Worm (Caenorhabditis elegans) whole organism, L4/young adult: ENCODE data around the gene T13G4.7.

Experiments used
- W03F9.2 ChIP-seq: fragments of 150-350 bp; optimal IDR thresholded peaks from 2 replicates; lab custom pipeline; 2014; ENCODE audit warnings: missing biosample characterization, missing genetic modification characterization
- dao-5 ChIP-seq: sonication (generic microtip); optimal IDR thresholded peaks from 2 replicates; lab custom pipeline; 2016; ENCODE audit warnings: missing genotype, missing genetic modification characterization, moderate library complexity, missing compliant biosample characterization
- him-1 ChIP-seq: sonication (generic microtip); optimal IDR thresholded peaks from 2 replicates; lab custom pipeline; 2016; ENCODE audit warnings: missing genotype, missing genetic modification reagents, missing genetic modification characterization, missing compliant biosample characterization

T13G4.7 gene

DNA sequence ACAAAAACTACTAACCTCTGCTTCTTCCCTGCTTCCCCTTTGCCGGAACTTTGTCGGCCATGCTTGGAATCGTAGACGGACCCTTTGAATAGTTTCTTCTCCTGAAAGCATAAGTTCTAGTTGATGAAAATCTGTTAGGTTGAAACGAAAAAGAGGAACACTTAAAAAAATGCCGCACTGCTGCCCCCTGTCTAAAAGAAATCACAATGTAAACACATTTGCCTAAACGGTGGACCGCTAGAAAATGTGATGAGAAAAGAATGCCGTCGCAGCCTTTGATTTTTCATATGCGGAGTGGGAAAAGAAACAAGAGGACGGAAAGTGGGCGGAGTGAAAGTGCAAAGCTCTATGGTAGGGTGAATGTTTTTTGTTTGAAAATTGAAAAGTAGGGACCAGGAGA, at the start of gene T13G4.7:
Gene T13G4.7, minus strand, starts transcription at position 101 of the 400 bp plus-strand sequence.
- TF ChIP-seq dao-5 (tag; lab: Kevin White, UChicago) (no peak), W03F9.2 (tag; lab: Kevin White, UChicago) (no peak), him-1 (tag; lab: Kevin White, UChicago) (no peak)

DNA sequence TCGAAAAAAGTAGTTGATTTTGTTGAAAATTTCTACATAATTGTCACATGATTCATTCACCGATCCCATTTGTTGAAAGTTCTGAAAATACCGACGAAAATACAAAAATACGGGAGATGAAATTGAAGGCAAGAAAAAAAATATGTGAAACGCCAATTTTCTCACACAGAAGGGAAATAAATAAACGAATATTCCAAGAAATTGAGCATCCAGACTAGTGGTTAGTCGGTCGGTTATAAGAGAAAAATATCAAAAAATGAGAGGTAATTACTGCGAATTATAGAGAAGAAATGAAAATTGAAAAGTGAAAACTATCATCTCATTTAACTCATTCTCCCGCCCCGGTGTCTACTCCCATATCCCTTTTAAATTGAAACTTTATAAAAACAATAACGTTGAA, 49.6 kb upstream of the T13G4.7 start, which contains the start of gene npr-11:
Gene npr-11, minus strand, starts transcription at position 101 of the 400 bp plus-strand sequence.
- TF ChIP-seq W03F9.2 (tag; lab: Kevin White, UChicago), result no peak
- TF ChIP-seq dao-5 (tag; lab: Kevin White, UChicago), result no peak
- TF ChIP-seq him-1 (tag; lab: Kevin White, UChicago), result no peak

DNA sequence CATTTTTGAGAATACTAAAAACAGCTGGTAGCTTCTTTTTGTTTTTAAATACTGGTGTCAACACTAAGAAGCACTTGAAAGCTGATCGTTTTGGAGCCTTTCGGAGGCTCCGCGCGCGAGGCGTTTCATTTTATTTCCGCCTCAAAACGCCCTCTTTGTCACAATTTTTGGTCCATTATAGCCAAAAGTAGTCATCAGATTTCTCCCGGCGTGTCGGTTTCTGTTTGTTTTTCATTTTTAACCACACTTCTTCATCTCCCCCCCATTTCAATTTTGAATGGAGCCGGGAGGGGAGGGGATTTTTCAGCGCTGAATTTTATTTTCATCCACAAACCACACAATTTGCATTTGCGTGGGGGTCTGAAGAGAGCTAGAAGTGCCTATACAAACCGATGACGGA, 43.8 kb upstream of the T13G4.7 start, which contains the start of gene C25G6.4:
Gene C25G6.4, minus strand, starts transcription at position 101 of the 400 bp plus-strand sequence.
- TF ChIP-seq him-1 (tag; lab: Kevin White, UChicago) (no peak), dao-5 (tag; lab: Kevin White, UChicago) (no peak), W03F9.2 (tag; lab: Kevin White, UChicago) (no peak)

DNA sequence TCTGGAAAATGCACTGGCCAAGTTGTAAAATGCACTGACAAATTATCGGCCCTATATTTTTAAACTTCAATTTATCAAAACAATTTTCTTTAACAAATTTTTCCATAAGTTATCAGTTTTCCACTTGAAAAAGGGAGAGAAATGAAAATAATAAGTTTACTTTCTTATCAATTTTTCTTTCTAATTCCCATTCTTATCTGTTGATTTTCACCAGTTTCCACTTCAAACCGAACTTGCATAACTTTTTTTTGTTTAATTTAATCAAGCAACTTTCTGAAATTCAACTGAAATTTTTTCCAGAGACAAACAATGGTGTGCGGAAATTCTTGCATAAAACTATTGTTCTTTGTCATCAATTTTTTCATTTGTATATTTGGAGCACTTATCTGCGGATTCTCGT, 39.8 kb upstream of the T13G4.7 start, which contains the start of gene tsp-9:
Gene tsp-9, plus strand, starts transcription at position 301 of the 400 bp plus-strand sequence.
- TF ChIP-seq him-1 (tag; lab: Kevin White, UChicago) (no peak), W03F9.2 (tag; lab: Kevin White, UChicago) (no peak), dao-5 (tag; lab: Kevin White, UChicago) (no peak)

DNA sequence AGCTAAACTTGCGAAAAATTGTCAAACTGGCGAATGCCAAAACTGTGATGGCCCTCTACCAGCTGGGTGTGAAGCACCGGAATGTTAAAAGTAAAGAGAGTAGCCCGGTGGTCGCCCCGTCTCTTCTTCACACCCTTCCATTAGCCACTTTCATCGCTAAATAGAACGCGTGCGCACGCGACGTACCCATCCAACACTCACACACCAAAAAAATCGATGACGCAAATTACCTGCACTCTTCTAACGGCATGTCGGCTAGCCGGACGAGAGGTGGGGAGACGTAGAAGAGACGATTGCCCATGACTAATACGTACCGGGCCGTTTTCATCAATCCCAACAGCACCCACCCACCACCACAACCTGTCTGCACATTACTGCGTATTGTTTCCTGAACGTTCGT, 38.3 kb upstream of the T13G4.7 start:
- no peak for TF ChIP-seq dao-5 (tag; lab: Kevin White, UChicago)
- TF ChIP-seq W03F9.2 (tag; lab: Kevin White, UChicago), result no peak
- no peak for TF ChIP-seq him-1 (tag; lab: Kevin White, UChicago)

DNA sequence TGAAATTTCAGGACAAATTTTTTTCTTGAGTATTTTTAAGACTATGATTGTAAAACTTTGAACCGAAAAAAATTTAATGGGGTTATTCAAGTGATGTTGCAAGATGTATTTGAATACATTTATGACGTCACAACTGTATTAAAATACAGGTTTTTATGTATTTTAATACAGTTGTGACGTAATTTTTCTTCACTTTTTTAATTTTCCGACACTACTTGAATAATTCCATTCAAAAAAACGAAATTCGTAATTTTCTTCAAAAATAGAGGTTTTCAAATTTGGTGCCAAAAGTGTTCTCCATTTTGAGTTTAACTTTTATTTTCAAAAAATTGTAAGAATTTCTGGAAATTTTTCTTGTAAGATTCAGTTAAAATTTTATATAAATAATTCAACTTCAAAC, 36.8 kb upstream of the T13G4.7 start:
- TF ChIP-seq dao-5 (tag; lab: Kevin White, UChicago), result no peak
- no peak for TF ChIP-seq W03F9.2 (tag; lab: Kevin White, UChicago)
- TF ChIP-seq him-1 (tag; lab: Kevin White, UChicago), result no peak

DNA sequence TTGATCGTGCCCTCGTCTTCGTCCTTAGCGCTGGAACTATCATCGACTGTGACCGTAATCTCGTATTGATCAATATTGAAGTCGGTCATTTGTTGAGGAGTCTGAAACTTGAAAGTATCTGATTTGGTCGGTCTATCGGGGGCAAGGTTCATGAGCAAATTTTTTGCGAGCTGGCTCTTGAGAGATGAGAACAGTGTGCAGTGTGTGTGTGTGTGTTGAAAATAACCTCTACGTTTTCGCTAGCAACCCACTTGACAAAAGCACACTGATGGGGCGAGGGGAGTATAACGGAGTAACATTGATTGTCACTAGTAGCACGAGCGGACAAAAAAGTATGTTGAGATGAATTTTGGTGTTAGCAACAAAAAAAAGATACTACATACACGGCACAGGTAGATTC, 32.9 kb upstream of the T13G4.7 start, which contains the start of gene C25G6.3:
Gene C25G6.3, minus strand, starts transcription at position 101 of the 400 bp plus-strand sequence.
- TF ChIP-seq dao-5 (tag; lab: Kevin White, UChicago) (no peak), W03F9.2 (tag; lab: Kevin White, UChicago) (no peak), him-1 (tag; lab: Kevin White, UChicago) (no peak)

DNA sequence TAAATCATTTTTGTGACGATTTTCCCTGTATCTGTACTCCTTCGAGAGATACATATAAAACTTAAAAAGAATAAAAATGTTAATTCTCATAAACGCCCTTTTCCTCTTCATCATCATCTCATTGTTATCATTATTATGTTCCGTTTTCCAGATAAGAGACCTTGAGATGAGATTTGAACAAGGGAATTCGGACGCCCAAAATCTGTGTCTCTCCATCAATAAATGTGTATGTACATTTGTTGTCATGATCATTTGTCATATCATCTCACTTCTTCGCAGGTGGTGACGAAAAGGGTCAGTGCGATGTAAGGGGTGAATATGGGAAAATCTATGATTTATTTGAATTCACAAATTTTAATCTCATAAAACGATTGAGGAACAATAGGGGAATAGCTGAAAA, 26.1 kb upstream of the T13G4.7 start:
- TF ChIP-seq dao-5 (tag; lab: Kevin White, UChicago) (no peak), W03F9.2 (tag; lab: Kevin White, UChicago) (no peak), him-1 (tag; lab: Kevin White, UChicago) (no peak)

DNA sequence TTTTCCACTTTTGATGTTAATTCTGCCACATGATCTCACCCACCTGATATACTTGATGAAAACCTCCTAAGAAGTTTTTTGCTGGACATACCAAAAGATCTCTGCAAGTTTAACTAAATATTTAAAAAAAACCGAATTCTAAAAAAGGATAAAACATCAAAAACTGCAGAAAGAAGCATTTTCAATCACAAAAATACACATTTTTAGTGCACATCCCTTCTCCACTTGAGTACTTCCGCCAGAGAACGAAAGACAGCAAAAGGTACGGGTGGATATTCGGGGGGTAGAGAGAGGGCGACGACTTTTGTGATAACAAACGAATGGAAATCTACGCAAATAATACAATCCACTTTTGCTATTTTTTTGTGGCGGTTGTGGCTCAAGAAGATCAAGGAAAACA, 24.7 kb upstream of the T13G4.7 start, which contains the start of gene C46H3.2:
Gene C46H3.2, minus strand, starts transcription at position 101 of the 400 bp plus-strand sequence.
- TF ChIP-seq him-1 (tag; lab: Kevin White, UChicago) (no peak), W03F9.2 (tag; lab: Kevin White, UChicago) (no peak), dao-5 (tag; lab: Kevin White, UChicago) (no peak)

DNA sequence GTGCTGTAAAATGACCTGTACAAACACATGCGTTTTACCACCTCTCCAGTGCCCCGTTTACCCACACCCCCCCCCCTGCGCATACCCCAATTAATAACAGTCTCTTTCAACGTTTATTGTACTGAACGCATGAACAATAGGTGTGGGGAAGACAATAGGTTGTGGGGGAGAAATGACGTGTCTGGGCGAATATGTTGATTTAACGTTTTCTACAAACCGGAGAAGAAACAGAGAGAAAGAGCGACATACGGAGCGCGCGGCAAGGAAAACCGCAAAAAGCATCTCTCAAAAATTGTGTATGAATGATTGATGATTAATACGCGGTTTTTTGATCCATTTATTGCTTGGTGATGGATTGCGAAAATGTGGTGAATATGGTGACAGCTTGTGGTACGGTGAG, 17.9 kb upstream of the T13G4.7 start:
- TF ChIP-seq W03F9.2 (tag; lab: Kevin White, UChicago) (no peak), him-1 (tag; lab: Kevin White, UChicago) (no peak), dao-5 (tag; lab: Kevin White, UChicago) (no peak)

DNA sequence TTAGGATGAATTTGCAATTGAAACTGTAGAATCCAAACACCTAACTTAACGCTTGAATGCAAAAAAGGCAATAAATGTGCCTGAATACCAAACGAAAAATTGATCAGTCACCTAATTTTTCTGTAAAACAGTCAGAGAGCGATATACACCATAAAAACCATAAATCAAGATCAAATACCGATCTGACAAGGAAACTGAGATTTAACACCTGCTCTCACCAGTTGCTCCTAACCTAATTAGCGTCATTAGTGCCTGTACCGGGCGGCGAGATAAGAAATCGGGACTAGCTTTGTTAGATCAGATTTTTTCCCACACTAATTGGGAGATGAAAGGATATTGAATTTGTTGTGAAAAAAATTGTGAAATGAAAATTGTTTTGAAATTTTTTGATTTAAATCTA, 17.2 kb upstream of the T13G4.7 start:
- no peak for TF ChIP-seq W03F9.2 (tag; lab: Kevin White, UChicago)

DNA sequence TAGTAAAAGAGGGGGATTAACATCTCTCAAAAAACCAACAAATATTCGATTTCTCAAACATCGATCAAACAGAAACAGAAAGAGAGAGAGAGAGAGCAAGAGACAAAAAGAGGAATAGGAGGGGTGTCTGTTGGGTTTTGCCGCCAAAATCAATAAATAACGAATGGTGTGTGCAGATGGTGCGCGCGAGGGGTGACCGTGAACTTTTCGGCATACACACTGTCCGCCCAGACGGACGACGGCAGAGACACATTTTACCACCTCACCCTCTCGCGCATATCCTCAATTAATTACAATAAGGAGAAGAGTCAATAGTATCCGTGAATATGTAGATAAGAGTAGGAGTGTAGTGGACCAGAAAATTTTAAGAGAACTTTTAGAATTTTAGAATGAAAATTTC, 16.5 kb upstream of the T13G4.7 start:
- TF ChIP-seq him-1 (tag; lab: Kevin White, UChicago) (no peak), dao-5 (tag; lab: Kevin White, UChicago) (no peak), W03F9.2 (tag; lab: Kevin White, UChicago) (no peak)

DNA sequence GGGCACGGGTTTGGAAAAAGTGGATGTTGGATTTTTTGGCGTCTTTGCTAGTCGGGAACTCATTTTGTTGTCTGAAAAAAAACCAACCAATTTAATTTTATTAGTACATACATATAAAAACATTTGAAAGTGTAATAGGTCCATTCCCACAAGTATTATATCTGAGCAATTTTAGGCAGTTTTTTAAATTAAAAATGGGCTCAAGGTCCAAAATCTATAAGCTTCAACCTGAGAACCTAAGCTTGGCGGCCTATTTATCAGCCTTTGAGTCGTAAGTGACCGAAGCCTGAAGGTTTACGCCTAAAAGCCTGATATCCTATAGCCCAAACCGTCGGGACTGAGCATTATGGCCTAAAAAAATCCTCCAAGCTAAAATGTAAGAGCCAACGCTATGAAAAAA, 12.5 kb upstream of the T13G4.7 start:
- TF ChIP-seq dao-5 (tag; lab: Kevin White, UChicago), result no peak
- no peak for TF ChIP-seq him-1 (tag; lab: Kevin White, UChicago)
- TF ChIP-seq W03F9.2 (tag; lab: Kevin White, UChicago), result no peak

DNA sequence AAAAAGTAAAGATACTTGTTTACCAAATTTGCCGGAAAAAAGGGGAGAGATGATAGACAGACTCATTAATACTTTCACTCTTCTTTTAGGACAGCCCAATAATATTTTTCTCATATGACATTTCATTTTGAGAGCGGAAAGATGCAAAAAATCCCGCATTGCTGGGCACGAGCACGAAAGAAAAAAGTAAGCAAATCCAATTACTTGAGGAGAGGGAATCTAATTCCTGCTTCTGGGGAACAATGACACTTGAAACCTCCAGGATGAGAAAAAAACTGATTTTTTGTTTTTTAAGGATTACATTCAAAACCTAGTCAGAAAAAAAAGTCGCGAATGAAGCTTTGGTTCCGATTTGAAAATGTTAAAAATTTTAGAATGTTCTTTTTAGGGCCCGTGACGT, 10.9 kb upstream of the T13G4.7 start:
- TF ChIP-seq W03F9.2 (tag; lab: Kevin White, UChicago), result no peak
- no peak for TF ChIP-seq him-1 (tag; lab: Kevin White, UChicago)
- no peak for TF ChIP-seq dao-5 (tag; lab: Kevin White, UChicago)
